Fruit fly (Drosophila melanogaster) whole organism: Measurements from ENCODE around the gene cindr.

ENCODE experiments used
- CG8478 ChIP-seq: fragments of >200 bp; optimal IDR thresholded peaks from 2 replicates; lab custom pipeline; 2018; ENCODE audit warnings: inconsistent platforms
- Dll ChIP-seq: fragments of >200 bp; optimal IDR thresholded peaks from 2 replicates; lab custom pipeline; 2017
- EcR ChIP-seq, 2 experiments: fragments of >200 bp; optimal IDR thresholded peaks; 2 replicates each; lab custom pipeline; 2017; ENCODE audit warnings: missing biosample characterization in 2 of 2, missing genetic modification characterization in 2 of 2, missing genetic modification reagents in 2 of 2
- psq ChIP-seq: fragments of >200 bp; optimal IDR thresholded peaks from 2 replicates; lab custom pipeline; 2017
- usp ChIP-seq: fragments of >200 bp; optimal IDR thresholded peaks from 2 replicates; lab custom pipeline; 2017; ENCODE audit warnings: missing biosample characterization, missing genetic modification characterization, mixed read lengths

DNA sequence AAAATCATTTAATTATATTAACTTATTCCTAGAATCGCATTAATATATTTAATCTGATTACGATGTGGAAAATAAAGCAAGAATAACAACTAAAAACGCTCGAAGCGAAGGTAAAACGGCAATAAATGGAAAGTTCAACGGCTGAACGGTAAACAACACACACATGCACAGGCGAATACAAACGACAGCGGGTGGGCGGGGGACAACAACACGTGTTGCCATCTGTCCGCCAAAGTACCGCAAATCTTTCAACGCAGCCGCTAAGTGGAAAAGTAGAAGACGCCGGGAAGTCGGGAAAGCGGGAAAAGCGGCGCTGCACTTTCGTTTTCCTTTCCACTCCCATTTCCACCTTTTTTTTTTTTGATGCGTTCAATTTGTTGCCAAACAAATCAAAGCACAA is 25.9 kb upstream of the cindr start:
- TF ChIP-seq psq (no peak), EcR (GFP tag; optimal IDR thresholded peaks at IDR 0.05; lab: Kevin White, UChicago) (no peak), CG8478 (lab: Kevin White, UChicago) (no peak), Dll (lab: Kevin White, UChicago) (no peak), usp (no peak)
